Worm (Caenorhabditis elegans) whole organism, L1 larva: Measurements from ENCODE around the gene ZC15.1.
A peak's percentile ranks its signal among the peaks of the same experiment; 100 is the strongest.

ENCODE experiments used
- C16A3.4 ChIP-seq: fragments of 150-350 bp; optimal IDR thresholded peaks from 2 replicates; lab custom pipeline; 2014; ENCODE audit warnings: missing biosample characterization, missing genetic modification characterization
- F16B12.6 ChIP-seq: fragments of 150-350 bp; optimal IDR thresholded peaks from 2 replicates; lab custom pipeline; 2014; ENCODE audit warnings: missing biosample characterization, missing genetic modification characterization
- ceh-8 ChIP-seq: fragments of 200-800 bp; sonication (Bioruptor generic); optimal IDR thresholded peaks from 2 replicates; lab custom pipeline; 2018; ENCODE audit warnings: mild to moderate bottlenecking, missing genetic modification characterization, moderate library complexity, missing compliant biosample characterization
- ceh-82 ChIP-seq, 3 experiments: fragments of 150-350 bp in 1 of 3; sonication (generic microtip) in 2 of 3; optimal IDR thresholded peaks; 2 replicates each; lab custom pipeline; 2014 to 2017; ENCODE audit warnings: missing biosample characterization in 3 of 3, missing genetic modification characterization in 3 of 3
- ceh-90 ChIP-seq: sonication (generic microtip); optimal IDR thresholded peaks from 2 replicates; lab custom pipeline; 2016; ENCODE audit warnings: missing genetic modification characterization, missing compliant biosample characterization
- ces-1 ChIP-seq: fragments of 150-350 bp; optimal IDR thresholded peaks from 2 replicates; lab custom pipeline; 2014; ENCODE audit warnings: missing biosample characterization, missing genetic modification reagents, missing genetic modification characterization
- efl-3 ChIP-seq: fragments of 200-800 bp; sonication (Bioruptor generic); optimal IDR thresholded peaks from 2 replicates; lab custom pipeline; 2018; ENCODE audit warnings: mild to moderate bottlenecking, missing genetic modification characterization, missing compliant biosample characterization
- egl-27 ChIP-seq, 2 experiments: fragments of 150-350 bp in 1 of 2; sonication (generic microtip); optimal IDR thresholded peaks; 3 replicates each; lab custom pipeline; 2017 to 2018; ENCODE audit warnings: missing biosample characterization in 2 of 2, missing genetic modification characterization in 2 of 2, missing genetic modification reagents in 2 of 2
- elt-3 ChIP-seq, 6 experiments: fragments of 150-350 bp in 1 of 6; sonication (generic microtip); optimal IDR thresholded peaks; 2 replicates each; lab custom pipeline; 2017 to 2018; ENCODE audit warnings: missing biosample characterization in 6 of 6, missing genetic modification characterization in 6 of 6, inconsistent platforms in 1 of 6
- ets-5 ChIP-seq: fragments of 200-800 bp; sonication (Bioruptor generic); IDR thresholded peaks from 2 replicates; pipeline ENCODE4 v1.3.6; 2022; ENCODE audit warnings: missing genetic modification characterization, missing compliant biosample characterization
- fkh-8 ChIP-seq: sonication (generic microtip); optimal IDR thresholded peaks from 2 replicates; lab custom pipeline; 2016; ENCODE audit warnings: mild to moderate bottlenecking, missing genetic modification characterization, missing compliant biosample characterization
- grh-1 ChIP-seq: fragments of 200-800 bp; sonication (Bioruptor generic); IDR thresholded peaks from 2 replicates; pipeline ENCODE4 v1.3.6; 2022; ENCODE audit warnings: missing genetic modification reagents, missing genetic modification characterization, missing compliant biosample characterization
- irx-1 ChIP-seq: sonication (generic microtip); optimal IDR thresholded peaks from 2 replicates; lab custom pipeline; 2016; ENCODE audit warnings: missing genetic modification characterization, missing compliant biosample characterization
- isw-1 ChIP-seq: fragments of 200-800 bp; sonication (Bioruptor generic); IDR thresholded peaks from 2 replicates; pipeline ENCODE4 v1.3.6; 2022; ENCODE audit warnings: missing genetic modification characterization, missing compliant biosample characterization
- jun-1 ChIP-seq: fragments of 150-350 bp; optimal IDR thresholded peaks from 2 replicates; lab custom pipeline; 2014; ENCODE audit warnings: missing biosample characterization, missing genetic modification reagents, missing genetic modification characterization
- lin-13 ChIP-seq: fragments of 150-350 bp; optimal IDR thresholded peaks from 2 replicates; lab custom pipeline; 2014; ENCODE audit warnings: missing biosample characterization, missing genetic modification reagents, missing genetic modification characterization
- lin-14 ChIP-seq: fragments of 200-800 bp; sonication (Bioruptor generic); optimal IDR thresholded peaks from 2 replicates; lab custom pipeline; 2018; ENCODE audit warnings: mild to moderate bottlenecking, missing genetic modification characterization, moderate library complexity, missing compliant biosample characterization
- lin-15B ChIP-seq: fragments of 150-350 bp; sonication (generic microtip); optimal IDR thresholded peaks from 3 replicates; lab custom pipeline; 2014; ENCODE audit warnings: missing biosample characterization, missing genetic modification characterization
- lin-35 ChIP-seq, 2 experiments: fragments of 150-350 bp; optimal IDR thresholded peaks; 2 replicates each; lab custom pipeline; 2014; ENCODE audit warnings: missing biosample characterization in 2 of 2, missing genetic modification characterization in 2 of 2, missing genetic modification reagents in 2 of 2
- lir-3 ChIP-seq: sonication (generic microtip); optimal IDR thresholded peaks from 2 replicates; lab custom pipeline; 2016; ENCODE audit warnings: mild to moderate bottlenecking, missing genetic modification characterization, moderate library complexity, missing compliant biosample characterization; ENCODE audit not compliant: poor library complexity
- lsy-2 ChIP-seq, 2 experiments: fragments of 150-350 bp; optimal IDR thresholded peaks; 2 replicates each; lab custom pipeline; 2014; ENCODE audit warnings: missing biosample characterization in 2 of 2, missing genetic modification characterization in 2 of 2
- mep-1 ChIP-seq: fragments of 150-350 bp; optimal IDR thresholded peaks from 2 replicates; lab custom pipeline; 2014; ENCODE audit warnings: missing biosample characterization, missing genetic modification characterization
- nhr-11 ChIP-seq: fragments of 150-350 bp; optimal IDR thresholded peaks from 2 replicates; lab custom pipeline; 2014; ENCODE audit warnings: missing biosample characterization, missing genetic modification characterization
- nhr-12 ChIP-seq: sonication (generic microtip); optimal IDR thresholded peaks from 2 replicates; lab custom pipeline; 2017; ENCODE audit warnings: missing biosample characterization, missing genetic modification characterization
- nhr-19 ChIP-seq: fragments of 200-800 bp; sonication (Bioruptor generic); conservative IDR thresholded peaks from 2 replicates; pipeline ENCODE4 v1.3.6; 2022; ENCODE audit warnings: missing genetic modification characterization, missing compliant biosample characterization
- nhr-20 ChIP-seq: sonication (generic microtip); optimal IDR thresholded peaks from 2 replicates; lab custom pipeline; 2016; ENCODE audit warnings: mild to moderate bottlenecking, missing genetic modification characterization, missing compliant biosample characterization
- nhr-237 ChIP-seq: fragments of 150-350 bp; optimal IDR thresholded peaks from 2 replicates; lab custom pipeline; 2014; ENCODE audit warnings: missing biosample characterization, missing genetic modification characterization
- nhr-47 ChIP-seq: sonication (generic microtip); optimal IDR thresholded peaks from 2 replicates; lab custom pipeline; 2016; ENCODE audit warnings: mild to moderate bottlenecking, missing genetic modification characterization, moderate library complexity, missing compliant biosample characterization
- nhr-76 ChIP-seq: sonication (generic microtip); optimal IDR thresholded peaks from 2 replicates; lab custom pipeline; 2017; ENCODE audit warnings: missing biosample characterization, missing genetic modification characterization
- nhr-77 ChIP-seq: fragments of 150-350 bp; optimal IDR thresholded peaks from 2 replicates; lab custom pipeline; 2014; ENCODE audit warnings: missing biosample characterization, missing genetic modification characterization
- nhr-85 ChIP-seq: sonication (generic microtip); peaks from one replicate; lab custom pipeline; 2016; ENCODE audit warnings: missing genetic modification characterization, inconsistent platforms, missing compliant biosample characterization
- nhr-90 ChIP-seq: sonication (generic microtip); optimal IDR thresholded peaks from 2 replicates; lab custom pipeline; 2016; ENCODE audit warnings: mild to moderate bottlenecking, missing genetic modification characterization, missing compliant biosample characterization; ENCODE audit not compliant: poor library complexity
- pag-3 ChIP-seq: sonication (generic microtip); optimal IDR thresholded peaks from 2 replicates; lab custom pipeline; 2017; ENCODE audit warnings: missing genetic modification characterization, mild to moderate bottlenecking, missing compliant biosample characterization, antibody characterized with exemption, borderline replicate concordance; ENCODE audit not compliant: insufficient read depth
- pqm-1 ChIP-seq: sonication (generic microtip); optimal IDR thresholded peaks from 3 replicates; lab custom pipeline; 2017; ENCODE audit warnings: missing biosample characterization, missing genetic modification characterization
- snu-23 ChIP-seq: sonication (generic microtip); optimal IDR thresholded peaks from 2 replicates; lab custom pipeline; 2016; ENCODE audit warnings: missing genetic modification characterization, missing compliant biosample characterization
- sox-4 ChIP-seq: sonication (generic microtip); optimal IDR thresholded peaks from 2 replicates; lab custom pipeline; 2016; ENCODE audit warnings: missing genetic modification characterization, missing compliant biosample characterization
- swsn-7 ChIP-seq: sonication (generic microtip); optimal IDR thresholded peaks from 2 replicates; lab custom pipeline; 2016; ENCODE audit warnings: missing genetic modification characterization, missing compliant biosample characterization
- tbx-2 ChIP-seq: sonication (generic microtip); optimal IDR thresholded peaks from 2 replicates; lab custom pipeline; 2016; ENCODE audit warnings: missing genetic modification characterization, missing compliant biosample characterization
- tlp-1 ChIP-seq: fragments of 150-350 bp; optimal IDR thresholded peaks from 2 replicates; lab custom pipeline; 2014; ENCODE audit warnings: missing biosample characterization, missing genetic modification characterization
- unc-130 ChIP-seq: fragments of 150-350 bp; optimal IDR thresholded peaks from 2 replicates; lab custom pipeline; 2017; ENCODE audit warnings: missing biosample characterization, missing genetic modification characterization, inconsistent platforms
- unc-62 ChIP-seq: fragments of 150-350 bp; optimal IDR thresholded peaks from 2 replicates; lab custom pipeline; 2014; ENCODE audit warnings: missing biosample characterization, missing genetic modification reagents, missing genetic modification characterization
- vab-15 ChIP-seq: sonication (generic microtip); optimal IDR thresholded peaks from 2 replicates; lab custom pipeline; 2017; ENCODE audit warnings: missing genotype, mild to moderate bottlenecking, missing genetic modification characterization, missing compliant biosample characterization
- xbp-1 ChIP-seq: sonication (generic microtip); optimal IDR thresholded peaks from 2 replicates; lab custom pipeline; 2016; ENCODE audit warnings: missing genetic modification characterization, missing compliant biosample characterization
- ztf-11 ChIP-seq, 2 experiments: sonication (generic microtip); optimal IDR thresholded peaks; 2 replicates each; lab custom pipeline; 2016 to 2017; ENCODE audit warnings: missing genetic modification characterization in 2 of 2, missing biosample characterization in 1 of 2, missing compliant biosample characterization in 1 of 2
- ztf-4 ChIP-seq: fragments of 150-350 bp; optimal IDR thresholded peaks from 2 replicates; lab custom pipeline; 2014; ENCODE audit warnings: missing biosample characterization, missing genetic modification characterization

Gene ZC15.1

DNA sequence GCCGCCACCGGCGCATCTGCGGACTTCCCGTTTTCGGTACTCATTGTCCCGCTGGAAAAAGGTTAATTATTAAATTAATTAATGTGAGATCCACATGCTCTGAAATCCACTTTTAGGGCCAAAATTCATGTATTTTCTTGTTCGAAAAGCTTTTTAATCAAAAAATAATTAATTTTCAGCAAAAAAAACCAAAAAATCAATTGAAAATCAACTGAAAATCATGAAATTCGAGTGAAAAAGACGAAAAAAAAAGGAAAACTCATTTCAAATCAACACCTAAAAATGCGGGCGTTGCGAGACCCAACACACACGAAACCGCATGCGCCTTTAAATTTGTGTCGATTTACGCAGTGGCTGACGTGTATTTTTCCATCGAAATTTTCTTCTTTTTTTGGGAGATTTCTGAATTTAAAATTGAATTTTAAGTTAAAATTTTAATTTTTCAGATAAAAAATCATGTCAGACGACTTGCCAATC, 36.2 kb upstream of the ZC15.1 start, which contains the start of the genes prmt-1 and cdkr-3 (continued):
- no peak for TF ChIP-seq nhr-237 (tag; lab: Kevin White, UChicago)
- no peak for TF ChIP-seq pqm-1
- no peak for TF ChIP-seq grh-1
- no peak for TF ChIP-seq nhr-90 (tag; lab: Kevin White, UChicago)
- TF ChIP-seq nhr-77 (tag; lab: Kevin White, UChicago), result no peak
- peak; percentile 9 for TF ChIP-seq tbx-2 (tag; lab: Kevin White, UChicago)
- TF ChIP-seq efl-3 (GFP tag; lab: Kevin White, UChicago), result no peak
- peak; percentile 41 for TF ChIP-seq nhr-47 (tag; lab: Kevin White, UChicago)
- TF ChIP-seq xbp-1, result peak; percentile 84
- no peak for TF ChIP-seq ztf-4
- TF ChIP-seq sox-4, result no peak
- peak; percentile 17 for TF ChIP-seq lin-13 (GFP tag; lab: Kevin White, UChicago)
- no peak for TF ChIP-seq pag-3 (tag; lab: Kevin White, UChicago)
- no peak for TF ChIP-seq nhr-11 (tag; lab: Kevin White, UChicago)
- TF ChIP-seq lir-3, result no peak
- TF ChIP-seq nhr-20 (tag; lab: Kevin White, UChicago), result no peak
- TF ChIP-seq tlp-1 (tag; lab: Kevin White, UChicago), result no peak
- no peak for TF ChIP-seq nhr-19 (GFP tag; lab: Robert Waterston, UW)
- TF ChIP-seq lin-15B (tag; lab: Kevin White, UChicago), result no peak
- TF ChIP-seq isw-1 (GFP tag; lab: Robert Waterston, UW), result peak; percentile 10; the same call in 1 of the 2 replicates
- TF ChIP-seq ets-5 (GFP tag; lab: Robert Waterston, UW), result no peak
- peak; percentile 42 to 82 for TF ChIP-seq lsy-2 (tag; optimal IDR thresholded peaks at IDR 0.05; lab: Kevin White, UChicago)
- TF ChIP-seq elt-3 (tag; optimal IDR thresholded peaks at IDR 0.05; lab: Kevin White, UChicago), result peak in 1 of 6 experiments; percentile 48
- TF ChIP-seq egl-27 (tag; optimal IDR thresholded peaks at IDR 0.05; lab: Kevin White, UChicago), result no peak
- peak; percentile 30 for TF ChIP-seq swsn-7 (tag; lab: Kevin White, UChicago)
- TF ChIP-seq vab-15, result no peak
- TF ChIP-seq ces-1, result no peak
- TF ChIP-seq ceh-90 (tag; lab: Kevin White, UChicago), result no peak
- TF ChIP-seq nhr-12, result no peak
- peak; percentile 45 for TF ChIP-seq C16A3.4
- peak; percentile 13 to 59 (median 52) for TF ChIP-seq ceh-82 (tag; optimal IDR thresholded peaks at IDR 0.05; lab: Kevin White, UChicago)
- TF ChIP-seq unc-62, result no peak
- TF ChIP-seq snu-23, result peak; percentile 60
- no peak for TF ChIP-seq ceh-8
- peak; percentile 55 to 79 for TF ChIP-seq lin-35 (GFP tag; optimal IDR thresholded peaks at IDR 0.05; lab: Kevin White, UChicago)
- TF ChIP-seq nhr-76 (tag; lab: Kevin White, UChicago), result no peak
- no peak for TF ChIP-seq fkh-8 (tag; lab: Kevin White, UChicago)
- TF ChIP-seq mep-1 (tag; lab: Kevin White, UChicago), result peak; percentile 46
- peak; percentile 56 for TF ChIP-seq nhr-85 (tag; lab: Kevin White, UChicago)
- TF ChIP-seq F16B12.6 (tag; lab: Kevin White, UChicago), result peak; percentile 32
- no peak for TF ChIP-seq lin-14 (GFP tag; lab: Kevin White, UChicago)
- TF ChIP-seq unc-130 (tag; lab: Kevin White, UChicago), result peak; percentile 35
- TF ChIP-seq ztf-11 (tag; optimal IDR thresholded peaks at IDR 0.05; lab: Kevin White, UChicago), result no peak
- TF ChIP-seq jun-1 (tag; lab: Kevin White, UChicago), result no peak
- no peak for TF ChIP-seq irx-1 (tag; lab: Kevin White, UChicago)
